Fruit fly (Drosophila melanogaster): ENCODE results near the gene CG42675.

Gene CG42675

DNA sequence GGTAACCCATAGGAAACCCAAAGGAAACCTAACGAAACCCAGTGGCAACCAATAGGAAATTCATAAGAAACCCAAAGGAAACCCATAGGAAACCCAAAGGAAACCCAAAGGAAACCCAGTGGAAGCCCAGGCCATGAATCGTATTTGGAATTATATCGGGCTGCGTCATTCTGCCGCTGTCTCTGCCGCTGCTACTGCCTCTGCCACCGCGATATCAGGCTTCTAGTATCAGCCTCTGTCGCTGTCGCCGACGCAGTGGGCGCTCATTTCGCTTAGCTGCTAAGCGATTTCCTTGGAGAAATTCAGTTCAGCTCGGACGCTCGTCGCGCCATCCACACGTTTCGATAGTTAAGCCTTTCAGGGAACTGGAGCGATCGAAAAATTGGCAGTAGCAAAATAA, 17.9 kb downstream of the CG42675 start, which contains the start of gene CG1208:
CG1208 (plus strand) TSS at position 301 of the 400 bp plus-strand sequence.
- TF ChIP-seq CG8281 (tag; optimal IDR thresholded peaks at IDR 0.05) (no peak), CG7271 (tag; optimal IDR thresholded peaks at IDR 0.05) (no peak), CG13775 (GFP tag; optimal IDR thresholded peaks at IDR 0.05) (no peak), pita (GFP tag; optimal IDR thresholded peaks at IDR 0.05) (no peak), gro (GFP tag; optimal IDR thresholded peaks at IDR 0.05) (no peak), run (tag; optimal IDR thresholded peaks at IDR 0.05) (no peak), cato (GFP tag; optimal IDR thresholded peaks at IDR 0.05; ENCODE audit: borderline replicate concordance) (no peak), CG11560 (tag; IDR thresholded peaks at IDR 0.05) (no peak), B-H1 (GFP tag; IDR thresholded peaks at IDR 0.05) (no peak), sug (tag; optimal IDR thresholded peaks at IDR 0.05) (peak; percentile 2), Hr3 (GFP tag; optimal IDR thresholded peaks at IDR 0.05) (no peak), Adf1 (GFP tag; IDR thresholded peaks at IDR 0.05) (peak; percentile 86), NFAT (GFP tag; IDR thresholded peaks at IDR 0.05) (0 out of 2 replicates have a peak, but pooled peaks have one; percentile 5), CG13287 (GFP tag; IDR thresholded peaks at IDR 0.05; ENCODE audit: partially characterized antibody) (no peak), stwl (tag; optimal IDR thresholded peaks at IDR 0.05) (no peak)

DNA sequence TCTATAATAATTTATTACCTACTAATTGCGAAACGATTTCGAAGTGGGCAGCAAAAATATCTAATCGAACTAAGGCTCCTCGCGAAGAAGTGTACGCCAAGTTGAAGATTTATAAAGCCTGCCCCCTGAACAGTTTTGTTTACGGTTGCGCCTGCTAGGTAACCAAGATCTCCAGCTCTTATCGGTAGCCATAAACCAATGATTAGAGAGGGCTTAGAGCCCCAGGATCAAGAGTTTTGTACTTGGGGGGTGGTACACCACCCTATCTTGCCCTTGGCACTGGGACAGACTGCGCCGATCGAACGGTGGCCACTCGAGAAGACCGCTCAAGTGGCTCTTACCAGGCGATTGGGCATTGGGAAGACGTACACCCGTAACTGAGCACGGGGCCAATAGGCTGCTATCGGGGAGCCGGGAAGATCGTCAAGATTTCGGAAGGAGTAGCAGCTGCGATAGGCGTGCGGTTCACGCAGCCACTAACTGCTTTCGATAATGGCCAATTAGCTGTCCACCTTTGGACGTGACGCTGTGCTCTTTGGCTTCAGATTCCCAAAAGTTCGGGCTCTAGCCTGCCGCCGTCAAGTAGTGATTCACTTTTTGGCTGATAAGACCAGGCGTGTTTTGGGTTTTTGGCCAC, 19.1 kb downstream of the CG42675 start:
- TF ChIP-seq CG10543 (GFP tag; optimal IDR thresholded peaks at IDR 0.05) (peak; percentile 21), lab (GFP tag; optimal IDR thresholded peaks at IDR 0.05) (no peak), CG18599 (GFP tag; optimal IDR thresholded peaks at IDR 0.05) (peak; percentile 53), tll (GFP tag; optimal IDR thresholded peaks at IDR 0.05) (no peak), CG7987 (GFP tag; optimal IDR thresholded peaks at IDR 0.05) (peak; percentile 49), ftz-f1 (GFP tag; optimal IDR thresholded peaks at IDR 0.05) (peak; percentile 23), CG34376 (GFP tag; optimal IDR thresholded peaks at IDR 0.05) (peak; percentile 86), Vsx1 (GFP tag; optimal IDR thresholded peaks at IDR 0.05) (peak; percentile 24), sug (tag; optimal IDR thresholded peaks at IDR 0.05) (peak; percentile 96), exex (tag; optimal IDR thresholded peaks at IDR 0.05) (peak; percentile 87), Hey (tag; optimal IDR thresholded peaks at IDR 0.05) (peak; percentile 85), CG10147 (GFP tag; optimal IDR thresholded peaks at IDR 0.05) (no peak), vnd (GFP tag; IDR thresholded peaks at IDR 0.05; ENCODE audit: partially characterized antibody) (peak; percentile 58), cwo (GFP tag; optimal IDR thresholded peaks at IDR 0.05) (peak; percentile 70), cato (GFP tag; optimal IDR thresholded peaks at IDR 0.05; ENCODE audit: borderline replicate concordance) (no peak), grn (GFP tag; optimal IDR thresholded peaks at IDR 0.05) (peak; percentile 75), B-H1 (GFP tag; IDR thresholded peaks at IDR 0.05) (no peak), Adf1 (GFP tag; IDR thresholded peaks at IDR 0.05) (peak; percentile 6; the same call in 1 of the 2 replicates), fd64A (GFP tag; optimal IDR thresholded peaks at IDR 0.05) (no peak), NFAT (GFP tag; IDR thresholded peaks at IDR 0.05) (0 out of 2 replicates have a peak, but pooled peaks have one; percentile 10), CG15073 (GFP tag; optimal IDR thresholded peaks at IDR 0.05) (no peak)

DNA sequence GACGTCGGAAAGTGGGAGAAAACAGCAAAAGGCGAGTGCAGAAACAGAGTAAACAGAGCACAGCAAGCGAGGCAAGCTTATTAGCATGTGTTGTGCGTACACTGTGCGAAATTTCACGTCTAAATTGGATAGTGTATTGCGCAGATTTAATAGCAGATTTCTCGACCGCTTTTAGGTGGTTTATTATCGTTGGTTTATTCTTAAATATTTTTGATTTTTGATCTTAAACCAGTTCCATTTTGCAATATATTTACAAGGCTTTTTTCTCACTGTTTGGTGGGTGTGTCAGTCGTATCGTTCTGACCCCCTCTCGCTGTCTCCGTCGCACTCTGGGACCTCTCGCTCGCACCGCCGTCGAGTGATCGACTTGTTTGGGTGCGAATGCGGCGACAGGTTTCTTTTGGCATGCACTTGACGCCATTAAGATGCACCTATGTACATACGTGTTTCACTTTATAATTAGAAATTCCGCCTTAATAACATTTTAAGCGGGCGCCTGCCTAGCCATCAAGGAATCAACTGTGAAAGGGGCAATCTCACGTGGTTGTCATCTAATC, 20.6 kb downstream of the CG42675 start:
- no peak for TF ChIP-seq pita (GFP tag; optimal IDR thresholded peaks at IDR 0.05)
- TF ChIP-seq org-1 (GFP tag; optimal IDR thresholded peaks at IDR 0.05), result no peak
- no peak for TF ChIP-seq CG4707 (GFP tag; optimal IDR thresholded peaks at IDR 0.05)
- no peak for TF ChIP-seq CG3847 (GFP tag; IDR thresholded peaks at IDR 0.05)
- peak; percentile 32 for TF ChIP-seq CG7839 (tag; optimal IDR thresholded peaks at IDR 0.05)
- TF ChIP-seq nom (GFP tag; optimal IDR thresholded peaks at IDR 0.05), result no peak
- no peak for TF ChIP-seq CG2199 (GFP tag; IDR thresholded peaks at IDR 0.05)
- TF ChIP-seq bbx (GFP tag; IDR thresholded peaks at IDR 0.05; ENCODE audit: partially characterized antibody), result no peak
- no peak for TF ChIP-seq CG7786 (GFP tag; optimal IDR thresholded peaks at IDR 0.05)
- peak; percentile 95 for TF ChIP-seq Drgx (GFP tag; IDR thresholded peaks at IDR 0.05)
- no peak for TF ChIP-seq lov (optimal IDR thresholded peaks at IDR 0.05)
- no peak for TF ChIP-seq lov (GFP tag; IDR thresholded peaks at IDR 0.05)
- TF ChIP-seq jumu (GFP tag; optimal IDR thresholded peaks at IDR 0.05), result no peak
- peak; percentile 2 for TF ChIP-seq Sry-δ (GFP tag; optimal IDR thresholded peaks at IDR 0.05)
- TF ChIP-seq CG1832 (GFP tag; optimal IDR thresholded peaks at IDR 0.05), result no peak
- no peak for TF ChIP-seq ind (GFP tag; optimal IDR thresholded peaks at IDR 0.05)
